Worm (Caenorhabditis elegans) whole organism, L2 larva: Measurements from ENCODE around the gene sre-26.

Source experiments
- ceh-16 ChIP-seq: fragments of 150-350 bp; optimal IDR thresholded peaks from 2 replicates; lab custom pipeline; 2014; ENCODE audit warnings: missing biosample characterization, missing genetic modification characterization
- fos-1 ChIP-seq: fragments of 150-350 bp; optimal IDR thresholded peaks from 2 replicates; lab custom pipeline; 2014; ENCODE audit warnings: missing biosample characterization, missing genetic modification characterization
- mdl-1 ChIP-seq, 2 experiments: fragments of 150-350 bp in 1 of 2; sonication (generic microtip) in 1 of 2; optimal IDR thresholded peaks; 2 replicates each; lab custom pipeline; 2017; ENCODE audit warnings: missing biosample characterization in 2 of 2, missing genetic modification characterization in 2 of 2
- nhr-237 ChIP-seq: fragments of 150-350 bp; optimal IDR thresholded peaks from 2 replicates; lab custom pipeline; 2014; ENCODE audit warnings: missing biosample characterization, missing genetic modification characterization
- sem-4 ChIP-seq: fragments of 150-350 bp; optimal IDR thresholded peaks from 2 replicates; lab custom pipeline; 2014; ENCODE audit warnings: missing biosample characterization, missing genetic modification reagents, missing genetic modification characterization
- skn-1 ChIP-seq: sonication (generic microtip); optimal IDR thresholded peaks from 2 replicates; lab custom pipeline; 2017; ENCODE audit warnings: missing biosample characterization, missing genetic modification characterization
- snpc-4 ChIP-seq: fragments of 150-350 bp; optimal IDR thresholded peaks from 2 replicates; lab custom pipeline; 2014; ENCODE audit warnings: missing biosample characterization, missing genetic modification characterization
- unc-55 ChIP-seq: fragments of 150-350 bp; sonication (generic microtip); optimal IDR thresholded peaks from 3 replicates; lab custom pipeline; 2014; ENCODE audit warnings: missing biosample characterization, missing genetic modification reagents, missing genetic modification characterization
- zag-1 ChIP-seq: fragments of 150-350 bp; optimal IDR thresholded peaks from 2 replicates; lab custom pipeline; 2014; ENCODE audit warnings: missing biosample characterization, missing genetic modification characterization
- ztf-11 ChIP-seq: sonication (generic microtip); optimal IDR thresholded peaks from 2 replicates; lab custom pipeline; 2017; ENCODE audit warnings: missing biosample characterization, missing genetic modification characterization

ce11 chrII:12467047-12467446 is 46.7 kb upstream of the sre-26 start, which contains the start of gene srg-16:
- TF ChIP-seq mdl-1 (tag; optimal IDR thresholded peaks at IDR 0.05; lab: Kevin White, UChicago) (no peak), skn-1 (tag; lab: Kevin White, UChicago) (no peak), snpc-4 (no peak), ceh-16 (tag; lab: Kevin White, UChicago) (no peak), unc-55 (GFP tag; lab: Kevin White, UChicago) (no peak), fos-1 (tag; lab: Kevin White, UChicago) (no peak), zag-1 (tag; lab: Kevin White, UChicago) (no peak), sem-4 (tag; lab: Kevin White, UChicago) (no peak), ztf-11 (tag; lab: Kevin White, UChicago) (no peak), nhr-237 (tag; lab: Kevin White, UChicago) (no peak)
